Fruit fly (Drosophila melanogaster): Measurements from ENCODE around the gene mask.

mask gene

dm6 chr3R:24258333-24258732 is 28.0 kb downstream of the mask start:
- TF ChIP-seq CG32121 (GFP tag; IDR thresholded peaks at IDR 0.05) (no peak), CG15710 (tag; optimal IDR thresholded peaks at IDR 0.05) (no peak), Pif1B (GFP tag; optimal IDR thresholded peaks at IDR 0.05) (no peak), CG10348 (GFP tag; IDR thresholded peaks at IDR 0.05) (no peak), CG14655 (GFP tag; optimal IDR thresholded peaks at IDR 0.05) (no peak)

- TF ChIP-seq Pif1B (GFP tag; optimal IDR thresholded peaks at IDR 0.05) = peak; percentile 93
- TF ChIP-seq CG13204 (GFP tag; optimal IDR thresholded peaks at IDR 0.05) = peak; percentile 92
- TF ChIP-seq Pif1A (GFP tag; optimal IDR thresholded peaks at IDR 0.05) = peak; percentile 95
- TF ChIP-seq gl (tag; optimal IDR thresholded peaks at IDR 0.05) = peak; percentile 96
- TF ChIP-seq fd96Ca (GFP tag; IDR thresholded peaks at IDR 0.05) = peak; percentile 94
- peak; percentile 97 for TF ChIP-seq CG34367 (tag; optimal IDR thresholded peaks at IDR 0.05)
- TF ChIP-seq Ets98B (GFP tag; IDR thresholded peaks at IDR 0.05) = peak; percentile 88
- peak; percentile 88 for TF ChIP-seq CG12605 (GFP tag; IDR thresholded peaks at IDR 0.05)
- TF ChIP-seq rn (GFP tag; IDR thresholded peaks at IDR 0.05) = peak; percentile 63; the same call in 1 of the 2 replicates
- peak; percentile 97 for TF ChIP-seq CG8159 (tag; optimal IDR thresholded peaks at IDR 0.05)
- peak; percentile 89 for TF ChIP-seq CG8301 (tag; optimal IDR thresholded peaks at IDR 0.05)
- peak; percentile 98 for TF ChIP-seq CG15710 (tag; optimal IDR thresholded peaks at IDR 0.05)
- peak; percentile 75 for TF ChIP-seq EcR (GFP tag; optimal IDR thresholded peaks at IDR 0.05)
- peak; percentile 80 for TF ChIP-seq CG32121 (GFP tag; IDR thresholded peaks at IDR 0.05)
- peak; percentile 71 for TF ChIP-seq CG10348 (GFP tag; IDR thresholded peaks at IDR 0.05)
- no peak for TF ChIP-seq CG14655 (GFP tag; optimal IDR thresholded peaks at IDR 0.05)
- TF ChIP-seq Snoo (tag; optimal IDR thresholded peaks at IDR 0.05) = peak; percentile 93
- TF ChIP-seq D1 (tag; optimal IDR thresholded peaks at IDR 0.05) = no peak
- peak; percentile 96 for TF ChIP-seq CG17806 (tag; optimal IDR thresholded peaks at IDR 0.05)
- peak; percentile 96 for TF ChIP-seq CG4496 (GFP tag; IDR thresholded peaks at IDR 0.05)
- TF ChIP-seq CG9948 (tag; optimal IDR thresholded peaks at IDR 0.05) = peak; percentile 96
Measured at dm6 chr3R:24259278-24260040, 29.1 kb downstream of the mask start.

- no peak for TF ChIP-seq CG13204 (GFP tag; optimal IDR thresholded peaks at IDR 0.05)
- TF ChIP-seq CG17806 (tag; optimal IDR thresholded peaks at IDR 0.05) = no peak
- TF ChIP-seq CG4496 (GFP tag; IDR thresholded peaks at IDR 0.05) = no peak
- no peak for TF ChIP-seq Ets98B (GFP tag; IDR thresholded peaks at IDR 0.05)
- no peak for TF ChIP-seq Snoo (tag; optimal IDR thresholded peaks at IDR 0.05)
- TF ChIP-seq fd96Ca (GFP tag; IDR thresholded peaks at IDR 0.05) = no peak
- no peak for TF ChIP-seq rn (GFP tag; IDR thresholded peaks at IDR 0.05)
- TF ChIP-seq CG8159 (tag; optimal IDR thresholded peaks at IDR 0.05) = no peak
- no peak for TF ChIP-seq CG8301 (tag; optimal IDR thresholded peaks at IDR 0.05)
- TF ChIP-seq D1 (tag; optimal IDR thresholded peaks at IDR 0.05) = no peak
- no peak for TF ChIP-seq Pif1A (GFP tag; optimal IDR thresholded peaks at IDR 0.05)
- no peak for TF ChIP-seq CG10348 (GFP tag; IDR thresholded peaks at IDR 0.05)
- TF ChIP-seq EcR (GFP tag; optimal IDR thresholded peaks at IDR 0.05) = no peak
- TF ChIP-seq Pif1B (GFP tag; optimal IDR thresholded peaks at IDR 0.05) = no peak
- TF ChIP-seq CG14655 (GFP tag; optimal IDR thresholded peaks at IDR 0.05) = no peak
- no peak for TF ChIP-seq gl (tag; optimal IDR thresholded peaks at IDR 0.05)
Measured at dm6 chr3R:24260041-24260379, 29.6 kb downstream of the mask start.

- TF ChIP-seq CG4496 (GFP tag; IDR thresholded peaks at IDR 0.05) (no peak), CG15710 (tag; optimal IDR thresholded peaks at IDR 0.05) (no peak), Snoo (tag; optimal IDR thresholded peaks at IDR 0.05) (no peak)
Measured at dm6 chr3R:24260411-24260810, 30.0 kb downstream of the mask start.

- TF ChIP-seq fd96Ca (GFP tag; IDR thresholded peaks at IDR 0.05) (0 out of 3 replicates have a peak, but pooled peaks have one; percentile 32), CG10348 (GFP tag; IDR thresholded peaks at IDR 0.05) (no peak), CG34367 (tag; optimal IDR thresholded peaks at IDR 0.05) (peak; percentile 45), CG8301 (tag; optimal IDR thresholded peaks at IDR 0.05) (peak; percentile 79), gl (tag; optimal IDR thresholded peaks at IDR 0.05) (peak; percentile 9), CG9948 (tag; optimal IDR thresholded peaks at IDR 0.05) (peak; percentile 75), CG8159 (tag; optimal IDR thresholded peaks at IDR 0.05) (peak; percentile 59), Ets98B (GFP tag; IDR thresholded peaks at IDR 0.05) (peak; percentile 19; the same call in 1 of the 2 replicates), CG17806 (tag; optimal IDR thresholded peaks at IDR 0.05) (peak; percentile 73), Pif1A (GFP tag; optimal IDR thresholded peaks at IDR 0.05) (peak; percentile 69), CG12605 (GFP tag; IDR thresholded peaks at IDR 0.05) (no peak), D1 (tag; optimal IDR thresholded peaks at IDR 0.05) (peak; percentile 44), Pif1B (GFP tag; optimal IDR thresholded peaks at IDR 0.05) (peak; percentile 76), CG14655 (GFP tag; optimal IDR thresholded peaks at IDR 0.05) (peak; percentile 87), CG4496 (GFP tag; IDR thresholded peaks at IDR 0.05) (peak; percentile 18; the same call in 2 of the 3 replicates), CG15710 (tag; optimal IDR thresholded peaks at IDR 0.05) (peak; percentile 54), CG13204 (GFP tag; optimal IDR thresholded peaks at IDR 0.05) (peak; percentile 45), Snoo (tag; optimal IDR thresholded peaks at IDR 0.05) (no peak), EcR (GFP tag; optimal IDR thresholded peaks at IDR 0.05) (peak; percentile 7), CG32121 (GFP tag; IDR thresholded peaks at IDR 0.05) (no peak), rn (GFP tag; IDR thresholded peaks at IDR 0.05) (no peak)
Measured at dm6 chr3R:24261380-24262021, 31.1 kb downstream of the mask start.

Data from whole organism, pupa.